Worm (Caenorhabditis elegans) whole organism, L4/young adult: ENCODE results near the gene srh-220.

Experiments used
- W03F9.2 ChIP-seq: fragments of 150-350 bp; optimal IDR thresholded peaks from 2 replicates; lab custom pipeline; 2014; ENCODE audit warnings: missing biosample characterization, missing genetic modification characterization
- dao-5 ChIP-seq: sonication (generic microtip); optimal IDR thresholded peaks from 2 replicates; lab custom pipeline; 2016; ENCODE audit warnings: missing genotype, missing genetic modification characterization, moderate library complexity, missing compliant biosample characterization
- him-1 ChIP-seq: sonication (generic microtip); optimal IDR thresholded peaks from 2 replicates; lab custom pipeline; 2016; ENCODE audit warnings: missing genotype, missing genetic modification reagents, missing genetic modification characterization, missing compliant biosample characterization

DNA sequence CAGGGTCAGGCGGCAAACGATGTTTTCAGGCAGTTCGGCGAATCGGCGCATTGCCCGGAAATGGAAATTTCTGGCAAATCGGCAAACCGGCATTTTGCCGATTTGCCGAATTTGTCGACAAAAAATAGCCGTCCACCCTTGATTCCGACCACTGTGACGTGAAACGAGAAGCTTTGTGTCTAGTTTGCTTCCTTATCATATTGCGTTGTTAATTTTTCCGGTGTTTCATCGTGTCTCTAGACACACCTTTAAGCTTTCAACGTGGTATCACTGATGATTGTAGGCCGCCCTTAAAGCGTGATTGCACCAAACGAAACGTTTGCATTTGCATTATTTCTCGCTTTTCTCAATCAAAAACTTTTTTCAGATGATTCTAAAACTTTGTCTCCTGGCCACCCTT is 40.7 kb downstream of the srh-220 start, which contains the start of gene clec-71:
- TF ChIP-seq dao-5 (tag; lab: Kevin White, UChicago) (no peak), him-1 (tag; lab: Kevin White, UChicago) (no peak), W03F9.2 (tag; lab: Kevin White, UChicago) (no peak)
